Fruit fly (Drosophila melanogaster): ENCODE results near the gene tna.

Gene tna

DNA sequence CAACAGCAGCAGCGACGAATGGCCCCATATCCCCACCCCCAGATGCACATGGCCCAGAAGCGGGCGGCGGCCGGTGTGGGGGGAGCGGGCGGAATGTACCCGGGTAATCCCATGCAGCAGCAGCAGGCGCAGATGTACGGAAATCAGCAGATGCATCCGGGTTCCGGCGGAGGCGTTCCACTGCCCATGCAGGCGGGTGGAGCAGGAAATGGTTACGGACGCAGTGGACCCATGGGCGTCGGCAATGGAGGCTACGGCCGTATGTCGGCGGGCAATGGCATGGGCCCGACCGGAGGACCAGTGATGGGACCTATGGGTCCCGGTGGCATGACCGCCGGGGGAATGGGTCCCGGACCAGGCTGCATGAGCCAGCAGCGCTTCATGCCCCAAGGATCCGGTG lies 36.2 kb downstream of the tna start (continued):
- no peak for TF ChIP-seq seq (GFP tag; IDR thresholded peaks at IDR 0.05)
- TF ChIP-seq CG8478 (optimal IDR thresholded peaks at IDR 0.05) = peak; percentile 3
- TF ChIP-seq sqz (GFP tag; optimal IDR thresholded peaks at IDR 0.05) = no peak
- TF ChIP-seq C15 (GFP tag; IDR thresholded peaks at IDR 0.05) = no peak
- TF ChIP-seq Hey (tag; optimal IDR thresholded peaks at IDR 0.05) = no peak
- TF ChIP-seq tll (GFP tag; optimal IDR thresholded peaks at IDR 0.05) = no peak
- no peak for TF ChIP-seq CG9797 (GFP tag; optimal IDR thresholded peaks at IDR 0.05)
- no peak for TF ChIP-seq gro (GFP tag; optimal IDR thresholded peaks at IDR 0.05)
- 0 out of 2 replicates have a peak, but pooled peaks have one; percentile 10 for TF ChIP-seq sisA (GFP tag; IDR thresholded peaks at IDR 0.05)
- no peak for TF ChIP-seq CG11723 (GFP tag; optimal IDR thresholded peaks at IDR 0.05)
- no peak for TF ChIP-seq Hr51 (GFP tag; optimal IDR thresholded peaks at IDR 0.05)
- TF ChIP-seq lilli (GFP tag; optimal IDR thresholded peaks at IDR 0.05) = no peak
- no peak for TF ChIP-seq vfl (GFP tag; optimal IDR thresholded peaks at IDR 0.05)
- no peak for TF ChIP-seq Mad (GFP tag; optimal IDR thresholded peaks at IDR 0.05)
- peak; percentile 74 for TF ChIP-seq Hr39 (optimal IDR thresholded peaks at IDR 0.05)
- TF ChIP-seq CG1024 (GFP tag; IDR thresholded peaks at IDR 0.05) = no peak
- no peak for TF ChIP-seq ssp (GFP tag; IDR thresholded peaks at IDR 0.05)
- TF ChIP-seq disco-r (GFP tag; optimal IDR thresholded peaks at IDR 0.05) = no peak
- no peak for TF ChIP-seq lov (optimal IDR thresholded peaks at IDR 0.05)
- no peak for TF ChIP-seq lov (GFP tag; IDR thresholded peaks at IDR 0.05)
- 0 out of 2 replicates have a peak, but pooled peaks have one; percentile 28 for TF ChIP-seq chm (GFP tag; IDR thresholded peaks at IDR 0.05)
- no peak for TF ChIP-seq bowl (GFP tag; IDR thresholded peaks at IDR 0.05)
- no peak for TF ChIP-seq ftz-f1 (GFP tag; optimal IDR thresholded peaks at IDR 0.05)
- TF ChIP-seq Mrtf (GFP tag; IDR thresholded peaks at IDR 0.05) = no peak
- 0 out of 3 replicates have a peak, but pooled peaks have one; percentile 18 for TF ChIP-seq knrl (GFP tag; IDR thresholded peaks at IDR 0.05; ENCODE audit: partially characterized antibody)
- TF ChIP-seq Taf1 (GFP tag; IDR thresholded peaks at IDR 0.05) = no peak
- no peak for TF ChIP-seq Rfx (GFP tag; IDR thresholded peaks at IDR 0.05)
- TF ChIP-seq CG11247 (GFP tag; IDR thresholded peaks at IDR 0.05) = no peak

DNA sequence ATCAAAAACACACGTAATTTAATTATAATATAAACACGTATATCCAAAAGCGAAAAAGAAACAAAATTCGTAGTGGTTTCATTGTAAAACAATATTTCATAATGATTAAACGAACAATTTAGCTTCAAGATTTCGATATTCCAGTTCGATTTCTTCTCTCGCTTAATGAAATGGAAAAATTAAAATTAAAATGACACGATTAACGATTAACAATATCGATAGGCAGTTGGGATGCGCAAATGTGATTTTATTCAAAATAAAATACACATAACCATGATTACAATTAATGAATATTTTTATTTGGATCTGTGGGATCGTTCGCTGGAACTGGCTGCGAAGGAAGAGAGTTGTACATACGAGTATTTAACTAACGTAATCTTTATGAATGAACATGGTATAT lies 40.7 kb downstream of the tna start:
- TF ChIP-seq CG6272 (GFP tag; IDR thresholded peaks at IDR 0.05) (no peak), tna (GFP tag; IDR thresholded peaks at IDR 0.05; ENCODE audit: partially characterized antibody) (peak; percentile 96), CG16813 (GFP tag; IDR thresholded peaks at IDR 0.05; ENCODE audit: partially characterized antibody) (peak; percentile 55; the same call in 2 of the 3 replicates), stwl (tag; optimal IDR thresholded peaks at IDR 0.05) (peak; percentile 10), Pdp1 (GFP tag; optimal IDR thresholded peaks at IDR 0.05) (peak in 1 of 2 experiments; percentile 19), vnd (GFP tag; IDR thresholded peaks at IDR 0.05; ENCODE audit: partially characterized antibody) (peak; percentile 36; the same call in 2 of the 3 replicates), CG6254 (GFP tag; optimal IDR thresholded peaks at IDR 0.05) (no peak), CG13287 (GFP tag; IDR thresholded peaks at IDR 0.05; ENCODE audit: partially characterized antibody) (peak; percentile 46; the same call in 1 of the 2 replicates), sima (GFP tag; optimal IDR thresholded peaks at IDR 0.05) (no peak), maf-S (GFP tag; optimal IDR thresholded peaks at IDR 0.05) (no peak), sna (GFP tag; IDR thresholded peaks at IDR 0.05; ENCODE audit: partially characterized antibody) (peak; percentile 44; the same call in 1 of the 2 replicates), Lim3 (GFP tag; IDR thresholded peaks at IDR 0.05) (no peak), hbn (GFP tag; IDR thresholded peaks at IDR 0.05; ENCODE audit: partially characterized antibody) (peak; percentile 21; the same call in 1 of the 2 replicates), Dp (GFP tag; optimal IDR thresholded peaks at IDR 0.05) (peak; percentile 34), CG18476 (GFP tag; optimal IDR thresholded peaks at IDR 0.05) (no peak), CG4404 (GFP tag; IDR thresholded peaks at IDR 0.05) (no peak), amos (GFP tag; IDR thresholded peaks at IDR 0.05; ENCODE audit: partially characterized antibody) (peak; percentile 33; the same call in 1 of the 2 replicates), peb (GFP tag; IDR thresholded peaks at IDR 0.05) (no peak), E2f2 (GFP tag; IDR thresholded peaks at IDR 0.05) (peak; percentile 66), B-H1 (GFP tag; IDR thresholded peaks at IDR 0.05) (no peak), H2.0 (GFP tag; IDR thresholded peaks at IDR 0.05) (no peak), Ssrp (tag; optimal IDR thresholded peaks at IDR 0.05) (no peak), ssp (GFP tag; IDR thresholded peaks at IDR 0.05) (no peak), cas (GFP tag; IDR thresholded peaks at IDR 0.05) (no peak), CG11085 (GFP tag; IDR thresholded peaks at IDR 0.05) (no peak)

Measured in whole organism, embryonic.